Worm (Caenorhabditis elegans) whole organism, L1 larva: Measurements from ENCODE around the gene C15F1.8.
A peak's percentile ranks its signal among the peaks of the same experiment; 100 is the strongest.

Experiments used
- C16A3.4 ChIP-seq: fragments of 150-350 bp; optimal IDR thresholded peaks from 2 replicates; lab custom pipeline; 2014; ENCODE audit warnings: missing biosample characterization, missing genetic modification characterization
- C34B4.2 ChIP-seq: sonication (generic microtip); optimal IDR thresholded peaks from 2 replicates; lab custom pipeline; 2017; ENCODE audit warnings: mild to moderate bottlenecking, missing genetic modification characterization, missing compliant biosample characterization
- F16B12.6 ChIP-seq: fragments of 150-350 bp; optimal IDR thresholded peaks from 2 replicates; lab custom pipeline; 2014; ENCODE audit warnings: missing biosample characterization, missing genetic modification characterization
- aha-1 ChIP-seq: fragments of 150-350 bp; optimal IDR thresholded peaks from 2 replicates; lab custom pipeline; 2014; ENCODE audit warnings: missing biosample characterization, missing genetic modification characterization
- alr-1 ChIP-seq: fragments of 200-800 bp; sonication (Bioruptor generic); optimal IDR thresholded peaks from 2 replicates; lab custom pipeline; 2018; ENCODE audit warnings: borderline replicate concordance, mild to moderate bottlenecking, missing genetic modification characterization, missing compliant biosample characterization
- aly-2 ChIP-seq: fragments of 150-350 bp; optimal IDR thresholded peaks from 2 replicates; lab custom pipeline; 2014; ENCODE audit warnings: missing biosample characterization, missing genetic modification characterization
- ama-1 ChIP-seq: fragments of 150-350 bp; optimal IDR thresholded peaks from 2 replicates; lab custom pipeline; 2014
- blmp-1 ChIP-seq: fragments of 150-350 bp; optimal IDR thresholded peaks from 2 replicates; lab custom pipeline; 2014; ENCODE audit warnings: missing biosample characterization, missing genetic modification characterization
- ceh-88 ChIP-seq: fragments of 200-800 bp; sonication (Bioruptor generic); IDR thresholded peaks from 2 replicates; pipeline ENCODE4 v1.3.6; 2022; ENCODE audit warnings: missing genetic modification characterization, missing compliant biosample characterization
- ceh-90 ChIP-seq: sonication (generic microtip); optimal IDR thresholded peaks from 2 replicates; lab custom pipeline; 2016; ENCODE audit warnings: missing genetic modification characterization, missing compliant biosample characterization
- ces-1 ChIP-seq: fragments of 150-350 bp; optimal IDR thresholded peaks from 2 replicates; lab custom pipeline; 2014; ENCODE audit warnings: missing biosample characterization, missing genetic modification reagents, missing genetic modification characterization
- dsc-1 ChIP-seq: sonication (generic microtip); optimal IDR thresholded peaks from 2 replicates; lab custom pipeline; 2016; ENCODE audit warnings: mild to moderate bottlenecking, missing genetic modification characterization, missing compliant biosample characterization
- efl-1 ChIP-seq, 4 experiments: fragments of 150-350 bp; optimal IDR thresholded peaks in 3 of 4; peaks in 1 of 4; 1 replicate in 1 of 4; 2 replicates in 3 of 4; lab custom pipeline; 2014; ENCODE audit warnings: missing biosample characterization in 2 of 4, missing genetic modification characterization in 2 of 4, missing genetic modification reagents in 2 of 4
- efl-3 ChIP-seq: fragments of 200-800 bp; sonication (Bioruptor generic); optimal IDR thresholded peaks from 2 replicates; lab custom pipeline; 2018; ENCODE audit warnings: mild to moderate bottlenecking, missing genetic modification characterization, missing compliant biosample characterization
- egl-13 ChIP-seq: sonication (generic microtip); optimal IDR thresholded peaks from 2 replicates; lab custom pipeline; 2016; ENCODE audit warnings: missing genotype, missing genetic modification reagents, missing genetic modification characterization, missing compliant biosample characterization
- egl-27 ChIP-seq, 2 experiments: fragments of 150-350 bp in 1 of 2; sonication (generic microtip); optimal IDR thresholded peaks; 3 replicates each; lab custom pipeline; 2017 to 2018; ENCODE audit warnings: missing biosample characterization in 2 of 2, missing genetic modification characterization in 2 of 2, missing genetic modification reagents in 2 of 2
- elt-2 ChIP-seq: sonication (generic microtip); optimal IDR thresholded peaks from 2 replicates; lab custom pipeline; 2016; ENCODE audit warnings: missing genetic modification characterization, mild to moderate bottlenecking, inconsistent platforms, missing compliant biosample characterization, missing genetic modification reagents
- elt-3 ChIP-seq, 6 experiments: fragments of 150-350 bp in 1 of 6; sonication (generic microtip); optimal IDR thresholded peaks; 2 replicates each; lab custom pipeline; 2017 to 2018; ENCODE audit warnings: missing biosample characterization in 6 of 6, missing genetic modification characterization in 6 of 6, inconsistent platforms in 1 of 6
- fkh-10 ChIP-seq: sonication (generic microtip); optimal IDR thresholded peaks from 2 replicates; lab custom pipeline; 2017; ENCODE audit warnings: missing biosample characterization, missing genetic modification reagents, missing genetic modification characterization
- fkh-8 ChIP-seq: sonication (generic microtip); optimal IDR thresholded peaks from 2 replicates; lab custom pipeline; 2016; ENCODE audit warnings: mild to moderate bottlenecking, missing genetic modification characterization, missing compliant biosample characterization
- fos-1 ChIP-seq: fragments of 150-350 bp; optimal IDR thresholded peaks from 2 replicates; lab custom pipeline; 2014; ENCODE audit warnings: missing biosample characterization, missing genetic modification characterization
- hlh-17 ChIP-seq: fragments of 200-800 bp; sonication (Bioruptor generic); optimal IDR thresholded peaks from 2 replicates; lab custom pipeline; 2018; ENCODE audit warnings: missing genetic modification characterization, mild to moderate bottlenecking, missing compliant biosample characterization, moderate library complexity, borderline replicate concordance
- hpl-2 ChIP-seq: fragments of 150-350 bp; optimal IDR thresholded peaks from 2 replicates; lab custom pipeline; 2014; ENCODE audit warnings: missing biosample characterization, missing genetic modification reagents, missing genetic modification characterization
- irx-1 ChIP-seq: sonication (generic microtip); optimal IDR thresholded peaks from 2 replicates; lab custom pipeline; 2016; ENCODE audit warnings: missing genetic modification characterization, missing compliant biosample characterization
- lin-35 ChIP-seq, 2 experiments: fragments of 150-350 bp; optimal IDR thresholded peaks; 2 replicates each; lab custom pipeline; 2014; ENCODE audit warnings: missing biosample characterization in 2 of 2, missing genetic modification characterization in 2 of 2, missing genetic modification reagents in 2 of 2
- lsy-2 ChIP-seq, 2 experiments: fragments of 150-350 bp; optimal IDR thresholded peaks; 2 replicates each; lab custom pipeline; 2014; ENCODE audit warnings: missing biosample characterization in 2 of 2, missing genetic modification characterization in 2 of 2
- mab-9 ChIP-seq: fragments of 200-800 bp; sonication (Bioruptor generic); IDR thresholded peaks from 2 replicates; pipeline ENCODE4 v1.3.6; 2022; ENCODE audit warnings: missing genetic modification reagents, missing genetic modification characterization, missing compliant biosample characterization
- nhr-11 ChIP-seq: fragments of 150-350 bp; optimal IDR thresholded peaks from 2 replicates; lab custom pipeline; 2014; ENCODE audit warnings: missing biosample characterization, missing genetic modification characterization
- nhr-12 ChIP-seq: sonication (generic microtip); optimal IDR thresholded peaks from 2 replicates; lab custom pipeline; 2017; ENCODE audit warnings: missing biosample characterization, missing genetic modification characterization
- nhr-19 ChIP-seq: fragments of 200-800 bp; sonication (Bioruptor generic); conservative IDR thresholded peaks from 2 replicates; pipeline ENCODE4 v1.3.6; 2022; ENCODE audit warnings: missing genetic modification characterization, missing compliant biosample characterization
- nhr-20 ChIP-seq: sonication (generic microtip); optimal IDR thresholded peaks from 2 replicates; lab custom pipeline; 2016; ENCODE audit warnings: mild to moderate bottlenecking, missing genetic modification characterization, missing compliant biosample characterization
- nhr-47 ChIP-seq: sonication (generic microtip); optimal IDR thresholded peaks from 2 replicates; lab custom pipeline; 2016; ENCODE audit warnings: mild to moderate bottlenecking, missing genetic modification characterization, moderate library complexity, missing compliant biosample characterization
- nhr-76 ChIP-seq: sonication (generic microtip); optimal IDR thresholded peaks from 2 replicates; lab custom pipeline; 2017; ENCODE audit warnings: missing biosample characterization, missing genetic modification characterization
- nhr-84 ChIP-seq: sonication (generic microtip); optimal IDR thresholded peaks from 2 replicates; lab custom pipeline; 2017; ENCODE audit warnings: missing biosample characterization, missing genetic modification characterization
- nhr-90 ChIP-seq: sonication (generic microtip); optimal IDR thresholded peaks from 2 replicates; lab custom pipeline; 2016; ENCODE audit warnings: mild to moderate bottlenecking, missing genetic modification characterization, missing compliant biosample characterization; ENCODE audit not compliant: poor library complexity
- pag-3 ChIP-seq: sonication (generic microtip); optimal IDR thresholded peaks from 2 replicates; lab custom pipeline; 2017; ENCODE audit warnings: missing genetic modification characterization, mild to moderate bottlenecking, missing compliant biosample characterization, antibody characterized with exemption, borderline replicate concordance; ENCODE audit not compliant: insufficient read depth
- pax-3 ChIP-seq: fragments of 200-800 bp; sonication (Bioruptor generic); optimal IDR thresholded peaks from 2 replicates; lab custom pipeline; 2018; ENCODE audit warnings: mild to moderate bottlenecking, missing genetic modification characterization, moderate library complexity, missing compliant biosample characterization
- skn-1 ChIP-seq: fragments of 150-350 bp; optimal IDR thresholded peaks from 2 replicates; lab custom pipeline; 2014; ENCODE audit warnings: missing biosample characterization, missing genetic modification characterization
- snpc-4 ChIP-seq: fragments of 150-350 bp; optimal IDR thresholded peaks from 2 replicates; lab custom pipeline; 2014; ENCODE audit warnings: missing biosample characterization, missing genetic modification characterization
- snu-23 ChIP-seq: sonication (generic microtip); optimal IDR thresholded peaks from 2 replicates; lab custom pipeline; 2016; ENCODE audit warnings: missing genetic modification characterization, missing compliant biosample characterization
- sptf-1 ChIP-seq: fragments of 150-350 bp; optimal IDR thresholded peaks from 2 replicates; lab custom pipeline; 2014; ENCODE audit warnings: missing biosample characterization, missing genetic modification characterization
- swsn-7 ChIP-seq: sonication (generic microtip); optimal IDR thresholded peaks from 2 replicates; lab custom pipeline; 2016; ENCODE audit warnings: missing genetic modification characterization, missing compliant biosample characterization
- unc-130 ChIP-seq: fragments of 150-350 bp; optimal IDR thresholded peaks from 2 replicates; lab custom pipeline; 2017; ENCODE audit warnings: missing biosample characterization, missing genetic modification characterization, inconsistent platforms
- unc-98 ChIP-seq: fragments of 200-800 bp; sonication (Bioruptor generic); IDR thresholded peaks from 2 replicates; pipeline ENCODE4 v1.3.6; 2022; ENCODE audit warnings: missing genetic modification characterization, missing compliant biosample characterization
- zag-1 ChIP-seq: fragments of 150-350 bp; optimal IDR thresholded peaks from 2 replicates; lab custom pipeline; 2014; ENCODE audit warnings: missing biosample characterization, missing genetic modification characterization
- zip-4 ChIP-seq: fragments of 200-800 bp; sonication (Bioruptor generic); optimal IDR thresholded peaks from 2 replicates; lab custom pipeline; 2018; ENCODE audit warnings: mild to moderate bottlenecking, missing genetic modification characterization, moderate library complexity, missing compliant biosample characterization
- ztf-11 ChIP-seq, 2 experiments: sonication (generic microtip); optimal IDR thresholded peaks; 2 replicates each; lab custom pipeline; 2016 to 2017; ENCODE audit warnings: missing genetic modification characterization in 2 of 2, missing biosample characterization in 1 of 2, missing compliant biosample characterization in 1 of 2
- ztf-4 ChIP-seq: fragments of 150-350 bp; optimal IDR thresholded peaks from 2 replicates; lab custom pipeline; 2014; ENCODE audit warnings: missing biosample characterization, missing genetic modification characterization

The C15F1.8 gene

DNA sequence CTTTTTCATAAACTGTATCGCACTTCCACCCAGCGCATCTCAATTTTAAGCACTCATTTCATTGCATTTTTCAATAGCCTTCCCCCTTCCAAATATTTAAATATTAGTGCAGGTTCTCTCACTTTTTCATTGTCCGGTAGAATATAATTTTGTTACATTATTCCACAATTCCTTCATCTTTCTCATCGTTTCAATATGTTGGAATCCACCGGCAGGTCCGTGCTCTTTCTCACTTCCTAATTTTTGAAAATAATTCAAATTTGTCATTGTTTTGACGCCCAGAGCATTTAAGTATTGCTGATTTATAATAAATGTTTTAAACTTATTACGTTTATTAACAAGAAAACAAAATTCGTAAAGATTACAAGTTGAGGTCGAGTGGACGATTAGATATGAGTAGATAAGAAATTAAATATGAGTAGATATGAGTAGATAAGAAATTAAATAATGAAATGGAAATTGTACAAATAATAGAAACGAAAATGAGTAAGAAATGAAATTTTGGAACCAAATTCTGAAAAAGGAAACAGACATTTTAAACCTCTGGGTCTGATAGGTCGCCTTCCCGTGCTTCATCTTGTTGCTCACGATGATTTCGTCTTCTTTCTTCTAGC lies 22.4 kb downstream of the C15F1.8 start:
- TF ChIP-seq ztf-4 (tag; lab: Kevin White, UChicago) (peak; percentile 10), aly-2 (tag; lab: Kevin White, UChicago) (peak; percentile 7), alr-1 (tag; lab: Kevin White, UChicago) (no peak)

DNA sequence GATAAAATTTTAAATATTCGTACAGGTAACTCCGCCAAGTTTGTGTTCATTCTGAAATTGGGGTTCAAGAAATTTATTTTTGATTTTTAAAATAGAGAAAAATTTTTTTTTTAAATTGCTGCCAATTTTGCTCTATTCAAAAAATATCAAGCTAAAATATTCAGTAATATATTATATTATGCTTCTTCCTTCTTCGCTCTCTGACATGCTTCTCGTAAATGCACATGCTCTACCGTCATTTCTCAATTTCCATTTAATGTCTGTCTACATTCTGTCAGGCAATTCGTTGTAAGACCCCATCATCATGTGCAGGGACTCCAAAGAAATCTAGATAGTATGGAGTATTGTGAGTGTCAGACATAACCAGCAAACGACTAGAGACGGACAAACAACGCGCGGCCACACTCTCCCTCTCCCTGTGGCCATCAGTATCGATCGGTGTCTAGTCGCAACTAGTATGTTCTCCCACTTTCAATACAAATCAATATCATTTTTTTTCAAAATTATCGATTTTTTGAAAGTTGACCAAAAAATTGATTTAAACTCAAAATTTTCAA lies 26.3 kb downstream of the C15F1.8 start, which contains the start of the genes malt-1 and ceh-38:
Gene malt-1 (minus strand): TSS at position 51 of the 557 bp plus-strand sequence.
Gene ceh-38 (plus strand): TSS at position 277 of the 557 bp plus-strand sequence.
- TF ChIP-seq nhr-19 (GFP tag; lab: Robert Waterston, UW) (peak; percentile 92), nhr-84 (tag; lab: Kevin White, UChicago) (no peak), C34B4.2 (tag; lab: Kevin White, UChicago) (no peak), mab-9 (peak; percentile 80), pax-3 (tag; lab: Kevin White, UChicago) (peak; percentile 86), elt-3 (tag; optimal IDR thresholded peaks at IDR 0.05; lab: Kevin White, UChicago) (peak in 3 of 6 experiments; percentile 19 to 76 (median 75)), lsy-2 (tag; optimal IDR thresholded peaks at IDR 0.05; lab: Kevin White, UChicago) (peak; percentile 96 to 98), egl-13 (peak; percentile 88), ces-1 (no peak), efl-3 (GFP tag; lab: Kevin White, UChicago) (no peak), aly-2 (tag; lab: Kevin White, UChicago) (peak; percentile 71), blmp-1 (tag; lab: Kevin White, UChicago) (peak; percentile 86), unc-130 (peak; percentile 32), F16B12.6 (peak; percentile 64), ztf-11 (tag; optimal IDR thresholded peaks at IDR 0.05; lab: Kevin White, UChicago) (peak in 1 of 2 experiments; percentile 87), snu-23 (peak; percentile 98), fos-1 (tag; lab: Kevin White, UChicago) (peak; percentile 94), dsc-1 (tag; lab: Kevin White, UChicago) (peak; percentile 92), nhr-11 (tag; lab: Kevin White, UChicago) (peak; percentile 92), skn-1 (tag; lab: Kevin White, UChicago) (peak; percentile 93), ama-1 (lab: Kevin White, UChicago) (peak; percentile 81), nhr-47 (tag; lab: Kevin White, UChicago) (peak; percentile 96), snpc-4 (peak; percentile 93), lin-35 (GFP tag; optimal IDR thresholded peaks at IDR 0.05; lab: Kevin White, UChicago) (peak; percentile 88 to 92), nhr-20 (tag; lab: Kevin White, UChicago) (peak; percentile 96), efl-1 (optimal IDR thresholded peaks at IDR 0.05; lab: Kevin White, UChicago) (peak; percentile 90 to 94), efl-1 (GFP tag; optimal IDR thresholded peaks at IDR 0.05 in 1 of 2; lab: Kevin White, UChicago) (peak; percentile 77 to 98), fkh-8 (tag; lab: Kevin White, UChicago) (peak; percentile 97), sptf-1 (no peak), zag-1 (tag; lab: Kevin White, UChicago) (peak; percentile 96), hpl-2 (GFP tag; lab: Kevin White, UChicago) (peak; percentile 67), zip-4 (GFP tag; lab: Kevin White, UChicago) (peak; percentile 66), egl-27 (tag; optimal IDR thresholded peaks at IDR 0.05; lab: Kevin White, UChicago) (peak; percentile 65 to 82), nhr-90 (tag; lab: Kevin White, UChicago) (peak; percentile 89), nhr-76 (tag; lab: Kevin White, UChicago) (no peak), pag-3 (tag; lab: Kevin White, UChicago) (no peak), swsn-7 (tag; lab: Kevin White, UChicago) (peak; percentile 95), irx-1 (tag; lab: Kevin White, UChicago) (peak; percentile 93), aha-1 (tag; lab: Kevin White, UChicago) (peak; percentile 85), fkh-10 (GFP tag; lab: Kevin White, UChicago) (peak; percentile 84), ceh-88 (GFP tag; lab: Robert Waterston, UW) (peak; percentile 84), C16A3.4 (tag; lab: Kevin White, UChicago) (peak; percentile 97), unc-98 (GFP tag; lab: Robert Waterston, UW) (0 out of 2 replicates have a peak, but pooled peaks have one; percentile 4), elt-2 (peak; percentile 86), hlh-17 (GFP tag; lab: Kevin White, UChicago) (no peak), ceh-90 (tag; lab: Kevin White, UChicago) (peak; percentile 45), nhr-12 (tag; lab: Kevin White, UChicago) (no peak)
